Fruit fly (Drosophila melanogaster) whole organism, pupa: ENCODE data around the gene CG31104.

Experiments
- CG13204 ChIP-seq: fragments of 200-800 bp; sonication (Bioruptor generic); optimal IDR thresholded peaks from 2 replicates; lab custom pipeline; 2018; ENCODE audit warnings: missing biosample characterization, mild to moderate bottlenecking, missing genetic modification characterization, moderate library complexity
- CG14655 ChIP-seq: fragments of 200-800 bp; sonication (Bioruptor generic); optimal IDR thresholded peaks from 3 replicates; lab custom pipeline; 2017; ENCODE audit warnings: mild to moderate bottlenecking, missing biosample characterization, missing genetic modification reagents, missing genetic modification characterization
- CG15710 ChIP-seq: fragments of 200-800 bp; sonication (Bioruptor generic); optimal IDR thresholded peaks from 2 replicates; lab custom pipeline; 2018; ENCODE audit warnings: missing biosample characterization, mild to moderate bottlenecking, missing genetic modification characterization, moderate library complexity
- CG17806 ChIP-seq: fragments of 200-800 bp; sonication (Bioruptor generic); optimal IDR thresholded peaks from 2 replicates; lab custom pipeline; 2018; ENCODE audit warnings: missing biosample characterization, mild to moderate bottlenecking, missing genetic modification characterization, moderate library complexity
- CG32121 ChIP-seq: fragments of 200-800 bp; sonication (Bioruptor generic); IDR thresholded peaks from 2 replicates; pipeline ENCODE4 v1.3.6; 2022; ENCODE audit warnings: missing biosample characterization, missing genetic modification characterization
- CG8159 ChIP-seq: fragments of 200-800 bp; sonication (Bioruptor generic); optimal IDR thresholded peaks from 3 replicates; lab custom pipeline; 2018; ENCODE audit warnings: missing biosample characterization, mild to moderate bottlenecking, missing genetic modification characterization, moderate library complexity
- EcR ChIP-seq: fragments of 200-800 bp; sonication (Bioruptor generic); optimal IDR thresholded peaks from 3 replicates; lab custom pipeline; 2019; ENCODE audit warnings: missing biosample characterization, missing genetic modification characterization, mild to moderate bottlenecking, moderate library complexity, missing genetic modification reagents
- Ets98B ChIP-seq: fragments of 200-800 bp; sonication (Bioruptor generic); IDR thresholded peaks from 2 replicates; pipeline ENCODE4 v1.3.6; 2022; ENCODE audit warnings: missing biosample characterization, missing genetic modification characterization
- Pif1B ChIP-seq: fragments of 200-800 bp; sonication (Bioruptor generic); optimal IDR thresholded peaks from 3 replicates; lab custom pipeline; 2016; ENCODE audit warnings: missing biosample characterization, missing genetic modification characterization
- Snoo ChIP-seq: fragments of 200-800 bp; sonication (Bioruptor generic); optimal IDR thresholded peaks from 3 replicates; lab custom pipeline; 2017; ENCODE audit warnings: missing biosample characterization, mild to moderate bottlenecking, missing genetic modification characterization, inconsistent platforms
- fd96Ca ChIP-seq: fragments of 200-800 bp; sonication (Bioruptor generic); IDR thresholded peaks from 3 replicates; pipeline ENCODE4 v1.3.6; 2022; ENCODE audit warnings: missing biosample characterization, missing genetic modification characterization

- TF ChIP-seq CG8159 (no peak), Pif1B (GFP tag; lab: Kevin White, UChicago) (no peak), CG32121 (no peak), Snoo (tag; lab: Kevin White, UChicago) (no peak), EcR (peak; percentile 81), CG14655 (GFP tag; lab: Kevin White, UChicago) (no peak), CG13204 (GFP tag; lab: Kevin White, UChicago) (no peak), CG17806 (tag; lab: Kevin White, UChicago) (no peak), CG15710 (tag; lab: Kevin White, UChicago) (no peak), Ets98B (GFP tag; lab: Robert Waterston, UW) (no peak), fd96Ca (GFP tag; lab: Robert Waterston, UW) (no peak)
These were observed 48.0 kb upstream of the CG31104 start, which contains the start of gene Jhbp7 for dm6 chr3R:25237314-25237713.
